Worm (Caenorhabditis elegans) whole organism, L2 larva: ENCODE measurements around the gene egl-21.

Source experiments
- C34F6.9 ChIP-seq: fragments of 150-350 bp; optimal IDR thresholded peaks from 2 replicates; lab custom pipeline; 2014; ENCODE audit warnings: missing biosample characterization, missing genetic modification characterization
- F13H6.1 ChIP-seq: sonication (generic microtip); optimal IDR thresholded peaks from 2 replicates; lab custom pipeline; 2016; ENCODE audit warnings: missing genetic modification characterization, missing compliant biosample characterization
- R02D3.7 ChIP-seq: fragments of 150-350 bp; optimal IDR thresholded peaks from 2 replicates; lab custom pipeline; 2014; ENCODE audit warnings: missing biosample characterization, missing genetic modification characterization
- Y55F3AM.14 ChIP-seq: fragments of 200-800 bp; sonication (Bioruptor generic); optimal IDR thresholded peaks from 2 replicates; lab custom pipeline; 2018; ENCODE audit warnings: mild to moderate bottlenecking, missing genetic modification characterization, missing compliant biosample characterization
- ZK546.5 ChIP-seq: sonication (generic microtip); optimal IDR thresholded peaks from 2 replicates; lab custom pipeline; 2017; ENCODE audit warnings: missing biosample characterization, missing genetic modification characterization
- alr-1 ChIP-seq: fragments of 150-350 bp; optimal IDR thresholded peaks from 2 replicates; lab custom pipeline; 2014; ENCODE audit warnings: missing biosample characterization, missing genetic modification characterization
- aly-2 ChIP-seq: fragments of 150-350 bp; optimal IDR thresholded peaks from 2 replicates; lab custom pipeline; 2014; ENCODE audit warnings: missing biosample characterization, missing genetic modification characterization
- ama-1 ChIP-seq: fragments of 150-350 bp; optimal IDR thresholded peaks from 2 replicates; lab custom pipeline; 2018; ENCODE audit warnings: inconsistent platforms
- blmp-1 ChIP-seq: sonication (generic microtip); optimal IDR thresholded peaks from 2 replicates; lab custom pipeline; 2017; ENCODE audit warnings: missing genetic modification characterization, mild to moderate bottlenecking, missing compliant biosample characterization, antibody characterized with exemption, moderate library complexity; ENCODE audit not compliant: insufficient read depth
- ceh-16 ChIP-seq: fragments of 150-350 bp; optimal IDR thresholded peaks from 2 replicates; lab custom pipeline; 2014; ENCODE audit warnings: missing biosample characterization, missing genetic modification characterization
- ceh-82 ChIP-seq: fragments of 150-350 bp; optimal IDR thresholded peaks from 2 replicates; lab custom pipeline; 2014; ENCODE audit warnings: missing biosample characterization, missing genetic modification characterization
- crh-2 ChIP-seq: sonication (generic microtip); optimal IDR thresholded peaks from 2 replicates; lab custom pipeline; 2017; ENCODE audit warnings: missing biosample characterization, missing genetic modification characterization
- dmd-4 ChIP-seq: sonication (generic microtip); optimal IDR thresholded peaks from 2 replicates; lab custom pipeline; 2017; ENCODE audit warnings: missing biosample characterization, missing genetic modification characterization
- egl-27 ChIP-seq: sonication (generic microtip); optimal IDR thresholded peaks from 3 replicates; lab custom pipeline; 2017; ENCODE audit warnings: missing biosample characterization, missing genetic modification reagents, missing genetic modification characterization
- elt-1 ChIP-seq: fragments of 150-350 bp; optimal IDR thresholded peaks from 2 replicates; lab custom pipeline; 2014; ENCODE audit warnings: missing biosample characterization, missing genetic modification characterization
- elt-3 ChIP-seq: sonication (generic microtip); optimal IDR thresholded peaks from 2 replicates; lab custom pipeline; 2017; ENCODE audit warnings: missing biosample characterization, missing genetic modification characterization
- fos-1 ChIP-seq: fragments of 150-350 bp; optimal IDR thresholded peaks from 2 replicates; lab custom pipeline; 2014; ENCODE audit warnings: missing biosample characterization, missing genetic modification characterization
- gmeb-1 ChIP-seq: fragments of 150-350 bp; optimal IDR thresholded peaks from 2 replicates; lab custom pipeline; 2014; ENCODE audit warnings: missing biosample characterization, missing genetic modification characterization
- lin-11 ChIP-seq: fragments of 150-350 bp; sonication (generic microtip); optimal IDR thresholded peaks from 2 replicates; lab custom pipeline; 2014; ENCODE audit warnings: missing biosample characterization, missing genetic modification characterization, inconsistent platforms, mixed read lengths
- lin-13 ChIP-seq: fragments of 150-350 bp; optimal IDR thresholded peaks from 2 replicates; lab custom pipeline; 2014; ENCODE audit warnings: missing biosample characterization, missing genetic modification reagents, missing genetic modification characterization
- lin-39 ChIP-seq: fragments of 150-350 bp; optimal IDR thresholded peaks from 2 replicates; lab custom pipeline; 2014; ENCODE audit warnings: missing biosample characterization, missing genetic modification reagents, missing genetic modification characterization
- lsy-2 ChIP-seq, 2 experiments: fragments of 150-350 bp in 1 of 2; sonication (generic microtip) in 1 of 2; optimal IDR thresholded peaks; 2 replicates each; lab custom pipeline; 2014 to 2017; ENCODE audit warnings: missing biosample characterization in 2 of 2, missing genetic modification characterization in 2 of 2
- mab-5 ChIP-seq: fragments of 150-350 bp; optimal IDR thresholded peaks from 2 replicates; lab custom pipeline; 2014; ENCODE audit warnings: missing biosample characterization, missing genetic modification characterization
- mbf-1 ChIP-seq: sonication (generic microtip); optimal IDR thresholded peaks from 2 replicates; lab custom pipeline; 2017; ENCODE audit warnings: missing biosample characterization, missing genetic modification characterization
- mdl-1 ChIP-seq, 2 experiments: fragments of 150-350 bp in 1 of 2; sonication (generic microtip) in 1 of 2; optimal IDR thresholded peaks; 2 replicates each; lab custom pipeline; 2017; ENCODE audit warnings: missing biosample characterization in 2 of 2, missing genetic modification characterization in 2 of 2
- nhr-10 ChIP-seq: sonication (generic microtip); optimal IDR thresholded peaks from 2 replicates; lab custom pipeline; 2017; ENCODE audit warnings: missing biosample characterization, missing genetic modification characterization
- nhr-11 ChIP-seq: fragments of 150-350 bp; optimal IDR thresholded peaks from 2 replicates; lab custom pipeline; 2014; ENCODE audit warnings: missing biosample characterization, missing genetic modification characterization
- nhr-12 ChIP-seq: fragments of 150-350 bp; optimal IDR thresholded peaks from 2 replicates; lab custom pipeline; 2014; ENCODE audit warnings: missing biosample characterization, missing genetic modification characterization
- nhr-129 ChIP-seq: fragments of 150-350 bp; optimal IDR thresholded peaks from 2 replicates; lab custom pipeline; 2014; ENCODE audit warnings: missing biosample characterization, missing genetic modification characterization
- nhr-21 ChIP-seq: fragments of 150-350 bp; optimal IDR thresholded peaks from 2 replicates; lab custom pipeline; 2014; ENCODE audit warnings: missing biosample characterization, missing genetic modification characterization
- nhr-23 ChIP-seq: fragments of 150-350 bp; optimal IDR thresholded peaks from 2 replicates; lab custom pipeline; 2014; ENCODE audit warnings: missing biosample characterization, missing genetic modification reagents, missing genetic modification characterization
- nhr-237 ChIP-seq: fragments of 150-350 bp; optimal IDR thresholded peaks from 2 replicates; lab custom pipeline; 2014; ENCODE audit warnings: missing biosample characterization, missing genetic modification characterization
- nhr-25 ChIP-seq: fragments of 150-350 bp; sonication (generic microtip); optimal IDR thresholded peaks from 3 replicates; lab custom pipeline; 2014; ENCODE audit warnings: missing biosample characterization, missing genetic modification characterization
- nhr-6 ChIP-seq: fragments of 150-350 bp; optimal IDR thresholded peaks from 2 replicates; lab custom pipeline; 2014; ENCODE audit warnings: missing biosample characterization, missing genetic modification characterization
- nhr-77 ChIP-seq: fragments of 150-350 bp; optimal IDR thresholded peaks from 2 replicates; lab custom pipeline; 2014; ENCODE audit warnings: missing biosample characterization, missing genetic modification characterization
- peb-1 ChIP-seq: fragments of 150-350 bp; optimal IDR thresholded peaks from 2 replicates; lab custom pipeline; 2014; ENCODE audit warnings: missing biosample characterization, missing genetic modification characterization
- sem-4 ChIP-seq: fragments of 150-350 bp; optimal IDR thresholded peaks from 2 replicates; lab custom pipeline; 2014; ENCODE audit warnings: missing biosample characterization, missing genetic modification reagents, missing genetic modification characterization
- skn-1 ChIP-seq: sonication (generic microtip); optimal IDR thresholded peaks from 2 replicates; lab custom pipeline; 2017; ENCODE audit warnings: missing biosample characterization, missing genetic modification characterization
- sma-3 ChIP-seq: sonication (generic microtip); optimal IDR thresholded peaks from 2 replicates; lab custom pipeline; 2016; ENCODE audit warnings: missing genetic modification reagents, missing genetic modification characterization, missing compliant biosample characterization
- sma-9 ChIP-seq, 2 experiments: fragments of 150-350 bp in 1 of 2; sonication (generic microtip) in 1 of 2; optimal IDR thresholded peaks; 2 replicates each; lab custom pipeline; 2014 to 2016; ENCODE audit warnings: missing genetic modification characterization in 2 of 2, mild to moderate bottlenecking in 1 of 2, missing biosample characterization in 1 of 2, missing compliant biosample characterization in 1 of 2, missing genetic modification reagents in 1 of 2, moderate library complexity in 1 of 2
- snpc-4 ChIP-seq: fragments of 150-350 bp; optimal IDR thresholded peaks from 2 replicates; lab custom pipeline; 2014; ENCODE audit warnings: missing biosample characterization, missing genetic modification characterization
- unc-39 ChIP-seq: fragments of 150-350 bp; optimal IDR thresholded peaks from 2 replicates; lab custom pipeline; 2014; ENCODE audit warnings: missing biosample characterization, missing genetic modification characterization
- unc-55 ChIP-seq: fragments of 150-350 bp; sonication (generic microtip); optimal IDR thresholded peaks from 3 replicates; lab custom pipeline; 2014; ENCODE audit warnings: missing biosample characterization, missing genetic modification reagents, missing genetic modification characterization
- unc-62 ChIP-seq: fragments of 150-350 bp; optimal IDR thresholded peaks from 2 replicates; lab custom pipeline; 2014; ENCODE audit warnings: missing biosample characterization, missing genetic modification reagents, missing genetic modification characterization
- zag-1 ChIP-seq: fragments of 150-350 bp; optimal IDR thresholded peaks from 2 replicates; lab custom pipeline; 2014; ENCODE audit warnings: missing biosample characterization, missing genetic modification characterization
- ztf-1 ChIP-seq: fragments of 200-800 bp; sonication (Bioruptor generic); conservative IDR thresholded peaks from 2 replicates; pipeline ENCODE4 v1.3.6; 2022; ENCODE audit warnings: missing genetic modification characterization, missing compliant biosample characterization
- ztf-11 ChIP-seq: sonication (generic microtip); optimal IDR thresholded peaks from 2 replicates; lab custom pipeline; 2017; ENCODE audit warnings: missing biosample characterization, missing genetic modification characterization
- ztf-4 ChIP-seq: fragments of 150-350 bp; optimal IDR thresholded peaks from 2 replicates; lab custom pipeline; 2014; ENCODE audit warnings: missing biosample characterization, missing genetic modification characterization

egl-21 gene

ce11 chrIV:10481695-10482094 is at the start of gene egl-21:
Gene egl-21, minus strand, starts transcription at chrIV:10481844.
- TF ChIP-seq ztf-4 (no peak), fos-1 (tag; lab: Kevin White, UChicago) (no peak), zag-1 (tag; lab: Kevin White, UChicago) (peak; percentile 79), ztf-1 (GFP tag; lab: Robert Waterston, UW) (no peak), unc-39 (tag; lab: Kevin White, UChicago) (peak; percentile 52), alr-1 (no peak), crh-2 (tag; lab: Kevin White, UChicago) (peak; percentile 82), mbf-1 (tag; lab: Kevin White, UChicago) (no peak), unc-55 (peak; percentile 92), ceh-16 (tag; lab: Kevin White, UChicago) (no peak), elt-1 (tag; lab: Kevin White, UChicago) (no peak), lin-39 (tag; lab: Kevin White, UChicago) (no peak), dmd-4 (no peak), F13H6.1 (peak; percentile 60), elt-3 (tag; lab: Kevin White, UChicago) (no peak), aly-2 (tag; lab: Kevin White, UChicago) (no peak), lin-13 (peak; percentile 33), Y55F3AM.14 (GFP tag; lab: Kevin White, UChicago) (peak; percentile 64), ama-1 (no peak), peb-1 (no peak), nhr-77 (tag; lab: Kevin White, UChicago) (no peak), nhr-11 (tag; lab: Kevin White, UChicago) (no peak), ZK546.5 (tag; lab: Kevin White, UChicago) (no peak), snpc-4 (tag; lab: Kevin White, UChicago) (no peak), R02D3.7 (tag; lab: Kevin White, UChicago) (no peak), lin-11 (tag; lab: Kevin White, UChicago) (peak; percentile 66), mab-5 (no peak), nhr-25 (tag; lab: Kevin White, UChicago) (no peak), nhr-10 (tag; lab: Kevin White, UChicago) (no peak), egl-27 (tag; lab: Kevin White, UChicago) (peak; percentile 43), sem-4 (tag; lab: Kevin White, UChicago) (peak; percentile 46), nhr-12 (tag; lab: Kevin White, UChicago) (no peak), nhr-6 (tag; lab: Kevin White, UChicago) (peak; percentile 36), sma-9 (GFP tag; optimal IDR thresholded peaks at IDR 0.05; lab: Kevin White, UChicago) (peak; percentile 46), sma-9 (tag; optimal IDR thresholded peaks at IDR 0.05; lab: Kevin White, UChicago) (no peak), nhr-23 (tag; lab: Kevin White, UChicago) (no peak), nhr-237 (tag; lab: Kevin White, UChicago) (no peak), skn-1 (tag; lab: Kevin White, UChicago) (no peak), C34F6.9 (peak; percentile 89), nhr-21 (peak; percentile 19), mdl-1 (tag; optimal IDR thresholded peaks at IDR 0.05; lab: Kevin White, UChicago) (peak; percentile 59 to 61), gmeb-1 (tag; lab: Kevin White, UChicago) (no peak), blmp-1 (tag; lab: Kevin White, UChicago) (no peak), sma-3 (GFP tag; lab: Kevin White, UChicago) (no peak), lsy-2 (tag; optimal IDR thresholded peaks at IDR 0.05; lab: Kevin White, UChicago) (peak in 1 of 2 experiments; percentile 66), unc-62 (GFP tag; lab: Kevin White, UChicago) (no peak), ztf-11 (tag; lab: Kevin White, UChicago) (no peak), ceh-82 (tag; lab: Kevin White, UChicago) (no peak), nhr-129 (tag; lab: Kevin White, UChicago) (peak; percentile 79)
